Worm (Caenorhabditis elegans) whole organism, young adult: ENCODE data around the gene F35F10.1.

Experiments
- ZK185.1 ChIP-seq: sonication (generic microtip); optimal IDR thresholded peaks from 2 replicates; lab custom pipeline; 2016; ENCODE audit warnings: mild to moderate bottlenecking, missing genetic modification characterization, missing compliant biosample characterization; ENCODE audit not compliant: poor library complexity, severe bottlenecking
- dpff-1 ChIP-seq: sonication (generic microtip); optimal IDR thresholded peaks from 2 replicates; lab custom pipeline; 2017; ENCODE audit warnings: mild to moderate bottlenecking, missing genetic modification characterization, missing compliant biosample characterization
- ets-4 ChIP-seq: fragments of 200-800 bp; sonication (Bioruptor generic); optimal IDR thresholded peaks from 2 replicates; lab custom pipeline; 2018; ENCODE audit warnings: mild to moderate bottlenecking, missing genetic modification characterization, missing compliant biosample characterization
- sdz-38 ChIP-seq: sonication (generic microtip); optimal IDR thresholded peaks from 2 replicates; lab custom pipeline; 2016; ENCODE audit warnings: missing genotype, missing genetic modification characterization, missing compliant biosample characterization
- tlf-1 ChIP-seq: fragments of 200-800 bp; sonication (Bioruptor generic); optimal IDR thresholded peaks from 2 replicates; lab custom pipeline; 2018; ENCODE audit warnings: mild to moderate bottlenecking, missing genetic modification characterization, missing compliant biosample characterization
- unc-130 ChIP-seq: sonication (generic microtip); optimal IDR thresholded peaks from 2 replicates; lab custom pipeline; 2016; ENCODE audit warnings: missing genetic modification reagents, missing genetic modification characterization, missing compliant biosample characterization
- unc-62 ChIP-seq: fragments of 150-350 bp; optimal IDR thresholded peaks from 2 replicates; lab custom pipeline; 2014; ENCODE audit warnings: missing biosample characterization, missing genetic modification reagents, missing genetic modification characterization

DNA sequence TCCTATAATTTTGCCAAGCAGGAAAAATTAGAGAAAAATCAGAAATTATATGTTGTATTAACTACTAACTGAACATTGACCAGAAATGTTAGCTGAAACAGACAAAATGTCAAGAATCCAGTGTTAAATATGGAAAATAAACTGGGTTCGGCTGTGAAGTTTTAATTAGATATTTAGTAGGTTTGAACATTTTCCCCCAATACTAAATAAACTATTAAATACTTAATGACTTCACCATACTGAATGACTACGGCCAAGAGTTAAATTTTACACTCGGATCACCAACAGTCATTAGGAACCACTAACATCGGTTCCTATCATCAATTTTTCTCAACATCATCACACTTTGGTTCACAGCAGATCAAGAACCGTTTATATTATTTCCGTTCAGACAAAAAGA, 20.7 kb upstream of the F35F10.1 start:
- TF ChIP-seq ZK185.1 (tag; lab: Kevin White, UChicago) (no peak), sdz-38 (tag; lab: Kevin White, UChicago) (no peak), tlf-1 (GFP tag; lab: Kevin White, UChicago) (no peak), ets-4 (no peak), unc-130 (GFP tag; lab: Kevin White, UChicago) (no peak), dpff-1 (tag; lab: Kevin White, UChicago) (no peak), unc-62 (no peak)
